Worm (Caenorhabditis elegans): ENCODE measurements around the gene mig-23.

mig-23 gene

DNA sequence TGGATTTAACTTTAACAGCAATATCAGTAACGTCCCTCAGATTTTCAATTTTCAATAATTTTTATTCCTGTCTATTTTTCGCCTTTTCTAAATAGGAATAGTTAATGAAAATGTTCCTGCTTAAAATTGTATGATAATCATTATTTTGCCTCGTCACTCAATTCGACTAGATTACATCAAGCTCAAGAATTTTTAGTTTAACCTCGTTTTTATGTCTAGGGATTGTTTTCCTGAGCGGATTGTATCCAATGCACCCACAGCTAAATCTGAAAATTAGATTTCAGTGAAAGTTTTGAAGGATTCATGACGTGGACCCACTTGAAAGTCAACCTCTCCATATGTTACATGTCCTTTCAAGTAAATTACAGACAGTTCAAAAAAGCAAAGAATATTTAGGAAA, 25.0 kb downstream of the mig-23 start:
- TF ChIP-seq T26A5.8 (tag; optimal IDR thresholded peaks at IDR 0.05): no peak
- TF ChIP-seq hsf-1 (GFP tag; IDR thresholded peaks at IDR 0.05): no peak
- TF ChIP-seq B0035.1 (tag; optimal IDR thresholded peaks at IDR 0.05): no peak
- TF ChIP-seq mes-4 (tag; optimal IDR thresholded peaks at IDR 0.05): no peak
- TF ChIP-seq ceh-79 (tag; optimal IDR thresholded peaks at IDR 0.05): no peak
- TF ChIP-seq snpc-3.4 (tag; optimal IDR thresholded peaks at IDR 0.05): no peak
- TF ChIP-seq F39B2.1 (GFP tag; IDR thresholded peaks at IDR 0.05): no peak
- TF ChIP-seq ceh-40 (GFP tag; IDR thresholded peaks at IDR 0.05): no peak
- TF ChIP-seq bed-2 (GFP tag; IDR thresholded peaks at IDR 0.05): no peak
- TF ChIP-seq T07F8.4 (tag; optimal IDR thresholded peaks at IDR 0.05): no peak
- no peak for TF ChIP-seq nhr-27 (tag; optimal IDR thresholded peaks at IDR 0.05)
- no peak for TF ChIP-seq ztf-18 (tag; optimal IDR thresholded peaks at IDR 0.05)

ce11 chrX:5919097-5919496, 29.6 kb downstream of the mig-23 start, which contains the start of gene capa-1:
TSS of gene capa-1 (plus strand) at chrX:5919397.
- TF ChIP-seq ceh-79 (tag; optimal IDR thresholded peaks at IDR 0.05) (no peak), dox-1 (GFP tag; IDR thresholded peaks at IDR 0.05) (no peak), K11D2.4 (GFP tag; IDR thresholded peaks at IDR 0.05) (no peak), cebp-1 (GFP tag; IDR thresholded peaks at IDR 0.05) (no peak), cebp-1 (tag; optimal IDR thresholded peaks at IDR 0.05) (no peak), atf-7 (tag; optimal IDR thresholded peaks at IDR 0.05) (no peak), K12H6.12 (tag; optimal IDR thresholded peaks at IDR 0.05) (no peak), dpff-1 (tag; optimal IDR thresholded peaks at IDR 0.05) (no peak), lir-1 (GFP tag; conservative IDR thresholded peaks at IDR 0.05) (no peak), F23B12.7 (tag; optimal IDR thresholded peaks at IDR 0.05; ENCODE audit: insufficient read depth) (no peak)

DNA sequence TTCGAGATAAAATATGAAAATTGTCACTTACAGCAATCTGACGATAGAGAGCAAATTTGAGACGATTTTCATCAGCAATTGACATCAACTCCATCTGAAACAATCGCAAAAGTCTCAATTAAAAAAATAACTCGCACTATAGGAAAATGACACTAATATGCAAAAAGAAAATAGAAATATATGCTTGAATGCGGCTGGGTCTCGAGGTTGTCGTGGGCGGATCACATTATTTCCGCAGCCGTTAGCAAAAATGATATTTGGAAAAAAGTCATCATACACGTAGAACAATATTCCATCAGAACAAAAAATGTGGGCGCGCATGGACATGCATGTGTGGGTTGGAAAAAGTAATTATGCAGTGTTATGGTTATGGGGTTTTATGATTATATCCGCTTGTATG, 31.4 kb downstream of the mig-23 start, which contains the start of gene Y23B4A.1:
Gene Y23B4A.1, minus strand, starts transcription at position 101 of the 400 bp plus-strand sequence.
- TF ChIP-seq lir-1 (GFP tag; conservative IDR thresholded peaks at IDR 0.05): no peak
- no peak for TF ChIP-seq lin-35 (GFP tag; optimal IDR thresholded peaks at IDR 0.05)
- TF ChIP-seq zim-3 (tag; optimal IDR thresholded peaks at IDR 0.05): no peak
- no peak for TF ChIP-seq Y53G8AR.9 (GFP tag; conservative IDR thresholded peaks at IDR 0.05)
- TF ChIP-seq lag-1 (GFP tag; IDR thresholded peaks at IDR 0.05): no peak
- TF ChIP-seq F39B2.1 (GFP tag; IDR thresholded peaks at IDR 0.05): no peak
- no peak for TF ChIP-seq let-526 (GFP tag; IDR thresholded peaks at IDR 0.05)
- no peak for TF ChIP-seq tlf-1 (GFP tag; optimal IDR thresholded peaks at IDR 0.05)
- no peak for TF ChIP-seq ztf-6 (GFP tag; IDR thresholded peaks at IDR 0.05)
- no peak for TF ChIP-seq tbx-9 (tag; optimal IDR thresholded peaks at IDR 0.05; ENCODE audit: borderline replicate concordance)
- no peak for TF ChIP-seq lsl-1 (GFP tag; optimal IDR thresholded peaks at IDR 0.05)
- TF ChIP-seq ztf-26 (tag; optimal IDR thresholded peaks at IDR 0.05): no peak
- no peak for TF ChIP-seq F55B11.4 (tag; optimal IDR thresholded peaks at IDR 0.05; ENCODE audit: borderline replicate concordance, insufficient read depth)
- no peak for TF ChIP-seq snpc-3.4 (tag; optimal IDR thresholded peaks at IDR 0.05)
- no peak for TF ChIP-seq hmg-20 (GFP tag; IDR thresholded peaks at IDR 0.05)

DNA sequence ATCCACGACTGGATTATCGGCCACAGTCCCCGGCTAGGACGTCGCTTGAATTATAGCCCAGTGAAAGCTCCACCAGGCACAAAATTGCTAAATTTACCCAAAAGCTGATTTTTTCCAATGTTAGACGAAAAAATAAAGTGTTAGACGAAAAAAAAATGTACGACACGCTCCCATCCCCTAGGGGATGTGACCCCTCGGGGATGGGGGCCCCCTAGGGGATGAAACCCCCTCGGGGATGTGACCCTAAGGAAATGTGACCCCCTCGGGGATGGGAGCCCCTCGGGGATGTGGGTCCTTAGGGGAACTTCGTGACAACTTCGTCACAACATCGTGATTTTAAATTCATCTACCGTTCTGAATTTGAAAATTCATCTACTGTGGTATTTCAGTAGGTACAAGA, 42.9 kb downstream of the mig-23 start:
- TF ChIP-seq zfh-2 (GFP tag; conservative IDR thresholded peaks at IDR 0.05): peak; percentile 53; the same call in 1 of the 2 replicates
- no peak for TF ChIP-seq sdz-38 (tag; optimal IDR thresholded peaks at IDR 0.05)
- TF ChIP-seq B0035.1 (tag; optimal IDR thresholded peaks at IDR 0.05): no peak
- no peak for TF ChIP-seq efl-1 (GFP tag; optimal IDR thresholded peaks at IDR 0.05)
